Fruit fly (Drosophila melanogaster) whole organism, embryonic: ENCODE results near the gene Abl.

Experiments
- CG11560 ChIP-seq: fragments of 200-800 bp; sonication (Bioruptor generic); IDR thresholded peaks from 3 replicates; pipeline ENCODE4 v1.3.6; 2022; ENCODE audit warnings: missing biosample characterization, missing genetic modification characterization
- CG13775 ChIP-seq: fragments of 200-800 bp; sonication (Bioruptor generic); optimal IDR thresholded peaks from 3 replicates; lab custom pipeline; 2017; ENCODE audit warnings: missing biosample characterization, mild to moderate bottlenecking, missing genetic modification characterization
- CG14667 ChIP-seq: fragments of 200-800 bp; sonication (Bioruptor generic); IDR thresholded peaks from 2 replicates; pipeline ENCODE4 v1.3.6; 2022; ENCODE audit warnings: missing biosample characterization, missing genetic modification characterization
- CG14710 ChIP-seq: fragments of 200-800 bp; sonication (Bioruptor generic); optimal IDR thresholded peaks from 3 replicates; lab custom pipeline; 2019; ENCODE audit warnings: missing biosample characterization, mild to moderate bottlenecking, missing genetic modification characterization, moderate library complexity
- CG15269 ChIP-seq: fragments of 200-800 bp; sonication (Bioruptor generic); optimal IDR thresholded peaks from 2 replicates; lab custom pipeline; 2018; ENCODE audit warnings: missing biosample characterization, mild to moderate bottlenecking, missing genetic modification characterization, moderate library complexity
- CG1647 ChIP-seq: fragments of 200-800 bp; sonication (Bioruptor generic); optimal IDR thresholded peaks from 3 replicates; lab custom pipeline; 2016; ENCODE audit warnings: missing biosample characterization, missing genetic modification characterization
- CG16815 ChIP-seq: fragments of 200-800 bp; sonication (Bioruptor generic); optimal IDR thresholded peaks from 3 replicates; lab custom pipeline; 2017; ENCODE audit warnings: missing biosample characterization, mild to moderate bottlenecking, missing genetic modification characterization
- CG16863 ChIP-seq: fragments of 200-800 bp; sonication (Bioruptor generic); optimal IDR thresholded peaks from 3 replicates; lab custom pipeline; 2016; ENCODE audit warnings: missing biosample characterization, missing genetic modification characterization
- CG2202 ChIP-seq: fragments of 200-800 bp; sonication (Bioruptor generic); optimal IDR thresholded peaks from 2 replicates; lab custom pipeline; 2018; ENCODE audit warnings: missing biosample characterization, mild to moderate bottlenecking, missing genetic modification characterization
- CG3065 ChIP-seq: fragments of 200-800 bp; sonication (Bioruptor generic); optimal IDR thresholded peaks from 2 replicates; lab custom pipeline; 2016; ENCODE audit warnings: missing biosample characterization, missing genetic modification characterization
- CG33557 ChIP-seq: fragments of 200-800 bp; sonication (Bioruptor generic); optimal IDR thresholded peaks from 2 replicates; lab custom pipeline; 2019; ENCODE audit warnings: missing biosample characterization, mild to moderate bottlenecking, missing genetic modification characterization, moderate library complexity
- CG3726 ChIP-seq: fragments of 200-800 bp; sonication (Bioruptor generic); IDR thresholded peaks from 3 replicates; pipeline ENCODE4, ENCODE4 v1.3.6; 2022; ENCODE audit warnings: missing biosample characterization, missing genetic modification characterization
- CG4617 ChIP-seq: fragments of 200-800 bp; sonication (Bioruptor generic); optimal IDR thresholded peaks from 3 replicates; lab custom pipeline; 2016; ENCODE audit warnings: missing biosample characterization, missing genetic modification characterization, borderline replicate concordance
- CG6765 ChIP-seq: fragments of 200-800 bp; sonication (Bioruptor generic); optimal IDR thresholded peaks from 3 replicates; lab custom pipeline; 2017; ENCODE audit warnings: missing biosample characterization, mild to moderate bottlenecking, missing genetic modification characterization
- CG6791 ChIP-seq: fragments of 200-800 bp; sonication (Bioruptor generic); IDR thresholded peaks from 3 replicates; pipeline ENCODE4 v1.3.6; 2022; ENCODE audit warnings: missing biosample characterization, missing genetic modification characterization; ENCODE audit not compliant: partially characterized antibody
- CG7357 ChIP-seq: fragments of 200-800 bp; sonication (Bioruptor generic); IDR thresholded peaks from 3 replicates; pipeline ENCODE4 v1.3.6; 2022; ENCODE audit warnings: missing biosample characterization, missing genetic modification characterization
- CTCF ChIP-seq: fragments of 200-800 bp; sonication (Bioruptor generic); optimal IDR thresholded peaks from 2 replicates; lab custom pipeline; 2017; ENCODE audit warnings: missing biosample characterization, mild to moderate bottlenecking, missing genetic modification characterization, moderate library complexity
- CoRest ChIP-seq: fragments of 200-800 bp; sonication (Bioruptor generic); optimal IDR thresholded peaks from 3 replicates; lab custom pipeline; 2018; ENCODE audit warnings: missing biosample characterization, mild to moderate bottlenecking, missing genetic modification characterization, moderate library complexity
- CrebB ChIP-seq: fragments of 200-800 bp; sonication (Bioruptor generic); optimal IDR thresholded peaks from 3 replicates; lab custom pipeline; 2018; ENCODE audit warnings: missing biosample characterization, mild to moderate bottlenecking, missing genetic modification characterization
- D ChIP-seq, 2 experiments: fragments of 200-800 bp in 1 of 2; fragments of >200 bp in 1 of 2; sonication (Bioruptor generic) in 1 of 2; optimal IDR thresholded peaks; 2 replicates in 1 of 2; 3 replicates in 1 of 2; lab custom pipeline; 2017; ENCODE audit warnings: mild to moderate bottlenecking in 1 of 2, missing biosample characterization in 1 of 2, missing genetic modification characterization in 1 of 2, missing genetic modification reagents in 1 of 2
- D19A ChIP-seq: fragments of 200-800 bp; optimal IDR thresholded peaks from 3 replicates; lab custom pipeline; 2019; ENCODE audit warnings: missing biosample characterization, mild to moderate bottlenecking, missing genetic modification characterization, moderate library complexity
- Dip2 ChIP-seq: fragments of 200-800 bp; sonication (Bioruptor generic); IDR thresholded peaks from 2 replicates; pipeline ENCODE4 v1.3.6; 2022; ENCODE audit warnings: missing biosample characterization, missing genetic modification characterization
- Fer2 ChIP-seq: fragments of 200-800 bp; sonication (Bioruptor generic); optimal IDR thresholded peaks from 2 replicates; lab custom pipeline; 2018; ENCODE audit warnings: missing biosample characterization, mild to moderate bottlenecking, missing genetic modification characterization, moderate library complexity
- HLH4C ChIP-seq: fragments of 200-800 bp; sonication (Bioruptor generic); IDR thresholded peaks from 3 replicates; pipeline ENCODE4 v1.3.6; 2022; ENCODE audit warnings: missing biosample characterization, missing genetic modification characterization; ENCODE audit not compliant: partially characterized antibody
- HLHmδ ChIP-seq: fragments of 200-800 bp; sonication (Bioruptor generic); optimal IDR thresholded peaks from 2 replicates; lab custom pipeline; 2018; ENCODE audit warnings: missing biosample characterization, mild to moderate bottlenecking, missing genetic modification characterization, moderate library complexity
- HmgD ChIP-seq: fragments of 200-800 bp; sonication (Bioruptor generic); optimal IDR thresholded peaks from 3 replicates; lab custom pipeline; 2016; ENCODE audit warnings: missing biosample characterization, missing genetic modification characterization
- Jarid2 ChIP-seq: fragments of 200-800 bp; sonication (Bioruptor generic); optimal IDR thresholded peaks from 3 replicates; lab custom pipeline; 2017; ENCODE audit warnings: mild to moderate bottlenecking, missing biosample characterization, missing genetic modification reagents, missing genetic modification characterization
- Lhr ChIP-seq: fragments of 200-800 bp; sonication (Bioruptor generic); optimal IDR thresholded peaks from 3 replicates; lab custom pipeline; 2017; ENCODE audit warnings: mild to moderate bottlenecking, missing biosample characterization, missing genetic modification reagents, missing genetic modification characterization
- MBD-R2 ChIP-seq: fragments of 200-800 bp; sonication (Bioruptor generic); IDR thresholded peaks from 2 replicates; pipeline ENCODE4 v1.3.6; 2022; ENCODE audit warnings: missing biosample characterization, missing genetic modification characterization
- MTF-1 ChIP-seq: fragments of 200-800 bp; sonication (Bioruptor generic); optimal IDR thresholded peaks from 2 replicates; lab custom pipeline; 2018; ENCODE audit warnings: missing biosample characterization, mild to moderate bottlenecking, missing genetic modification characterization, borderline replicate concordance
- Mrtf ChIP-seq: fragments of 200-800 bp; sonication (Bioruptor generic); IDR thresholded peaks from 3 replicates; pipeline ENCODE4 v1.3.6; 2022; ENCODE audit warnings: missing biosample characterization, missing genetic modification characterization
- Nf-YA ChIP-seq: fragments of 200-800 bp; sonication (Bioruptor generic); IDR thresholded peaks from 2 replicates; pipeline ENCODE4 v1.3.6; 2022; ENCODE audit warnings: missing biosample characterization, missing genetic modification characterization
- Ssrp ChIP-seq: fragments of 200-800 bp; sonication (Bioruptor generic); optimal IDR thresholded peaks from 2 replicates; lab custom pipeline; 2018; ENCODE audit warnings: missing biosample characterization, mild to moderate bottlenecking, missing genetic modification characterization, moderate library complexity
- cad ChIP-seq: fragments of >200 bp; optimal IDR thresholded peaks from 2 replicates; lab custom pipeline; 2017; ENCODE audit warnings: missing biosample characterization, missing genetic modification characterization
- croc ChIP-seq: fragments of 200-800 bp; sonication (Bioruptor generic); conservative IDR thresholded peaks from 3 replicates; pipeline ENCODE4 v1.3.6; 2022; ENCODE audit warnings: missing biosample characterization, missing genetic modification characterization
- dimm ChIP-seq: fragments of 200-800 bp; sonication (Bioruptor generic); IDR thresholded peaks from 2 replicates; pipeline ENCODE4 v1.3.6; 2022; ENCODE audit warnings: missing biosample characterization, missing genetic modification characterization
- dmrt11E ChIP-seq: fragments of 200-800 bp; sonication (Bioruptor generic); optimal IDR thresholded peaks from 3 replicates; lab custom pipeline; 2018; ENCODE audit warnings: missing biosample characterization, mild to moderate bottlenecking, missing genetic modification characterization, moderate library complexity
- insv ChIP-seq, 2 experiments: fragments of 200-800 bp; sonication (Bioruptor generic); optimal IDR thresholded peaks; 3 replicates each; lab custom pipeline; 2016 to 2018; ENCODE audit warnings: missing biosample characterization in 2 of 2, missing genetic modification characterization in 2 of 2
- lab ChIP-seq: fragments of 200-800 bp; sonication (Bioruptor generic); optimal IDR thresholded peaks from 3 replicates; lab custom pipeline; 2017; ENCODE audit warnings: missing biosample characterization, missing genetic modification characterization, mild to moderate bottlenecking, moderate library complexity, missing genetic modification reagents
- prd ChIP-seq, 3 experiments: fragments of >200 bp in 2 of 3; fragments of 200-800 bp in 1 of 3; sonication (Bioruptor generic) in 1 of 3; optimal IDR thresholded peaks in 2 of 3; IDR thresholded peaks in 1 of 3; 2 replicates in 2 of 3; 3 replicates in 1 of 3; pipeline versions ENCODE4 v1.3.6 to Lab custom; 2017 to 2022; ENCODE audit warnings: missing biosample characterization in 1 of 3, missing genetic modification characterization in 1 of 3
- psq ChIP-seq: fragments of 200-800 bp; sonication (Bioruptor generic); optimal IDR thresholded peaks from 2 replicates; lab custom pipeline; 2017; ENCODE audit warnings: missing biosample characterization, missing genetic modification characterization
- seq ChIP-seq: fragments of 200-800 bp; sonication (Bioruptor generic); IDR thresholded peaks from 2 replicates; pipeline ENCODE4 v1.3.6; 2022; ENCODE audit warnings: missing biosample characterization, missing genetic modification characterization
- sna ChIP-seq: fragments of 200-800 bp; sonication (Bioruptor generic); IDR thresholded peaks from 2 replicates; pipeline ENCODE4 v1.3.6; 2022; ENCODE audit warnings: missing biosample characterization, missing genetic modification characterization; ENCODE audit not compliant: partially characterized antibody
- sqz ChIP-seq: fragments of 200-800 bp; sonication (Bioruptor generic); optimal IDR thresholded peaks from 3 replicates; lab custom pipeline; 2018; ENCODE audit warnings: missing biosample characterization, mild to moderate bottlenecking, missing genetic modification characterization
- stc ChIP-seq: fragments of 200-800 bp; sonication (Bioruptor generic); IDR thresholded peaks from 2 replicates; pipeline ENCODE4 v1.3.6; 2022; ENCODE audit warnings: missing biosample characterization, missing genetic modification characterization
- trh ChIP-seq: fragments of 200-800 bp; sonication (Bioruptor generic); optimal IDR thresholded peaks from 2 replicates; lab custom pipeline; 2016; ENCODE audit warnings: missing biosample characterization, missing genetic modification characterization
- ttk ChIP-seq: fragments of 200-800 bp; sonication (Bioruptor generic); IDR thresholded peaks from 2 replicates; pipeline ENCODE4 v2.1.2; 2022; ENCODE audit warnings: missing biosample characterization, missing genetic modification characterization
- unpg ChIP-seq: fragments of 200-800 bp; sonication (Bioruptor generic); optimal IDR thresholded peaks from 3 replicates; lab custom pipeline; 2018; ENCODE audit warnings: missing biosample characterization, mild to moderate bottlenecking, missing genetic modification characterization, moderate library complexity
- yki ChIP-seq: fragments of >200 bp; optimal IDR thresholded peaks from 3 replicates; lab custom pipeline; 2018
- zen ChIP-seq: fragments of 200-800 bp; sonication (Bioruptor generic); optimal IDR thresholded peaks from 3 replicates; lab custom pipeline; 2018; ENCODE audit warnings: missing biosample characterization, mild to moderate bottlenecking, missing genetic modification characterization, moderate library complexity

Abl gene

dm6 chr3L:16609120-16609519, 38.6 kb downstream of the Abl start, which contains the start of gene CG4098 (continued):
- TF ChIP-seq sqz (no peak), CG3065 (GFP tag; lab: Kevin White, UChicago) (no peak), CG3726 (GFP tag; lab: Robert Waterston, UW) (0 out of 3 replicates have a peak, but pooled peaks have one; percentile 65), Jarid2 (GFP tag; lab: Kevin White, UChicago) (no peak), stc (GFP tag; lab: Robert Waterston, UW) (peak; percentile 38; the same call in 1 of the 2 replicates), yki (lab: Kevin White, UChicago) (no peak), Lhr (GFP tag; lab: Kevin White, UChicago) (no peak), zen (tag; lab: Kevin White, UChicago) (no peak), Mrtf (GFP tag; lab: Robert Waterston, UW) (peak; percentile 58; the same call in 1 of the 3 replicates), seq (GFP tag; lab: Robert Waterston, UW) (no peak; the same call in 1 of the 2 replicates), CG2202 (tag; lab: Kevin White, UChicago) (no peak), HLH4C (GFP tag; lab: Robert Waterston, UW) (no peak), HLHmδ (no peak), CG6765 (GFP tag; lab: Kevin White, UChicago) (no peak), CTCF (GFP tag; lab: Kevin White, UChicago) (no peak), MBD-R2 (GFP tag; lab: Robert Waterston, UW) (peak; percentile 95), D19A (no peak), Fer2 (tag; lab: Kevin White, UChicago) (peak; percentile 9), MTF-1 (GFP tag; lab: Kevin White, UChicago) (peak; percentile 24), CG11560 (tag; lab: Robert Waterston, UW) (no peak), CG14710 (tag; lab: Kevin White, UChicago) (peak; percentile 5), trh (no peak), CG33557 (no peak), croc (GFP tag; lab: Robert Waterston, UW) (no peak), prd (optimal IDR thresholded peaks at IDR 0.05; lab: Kevin White, UChicago) (no peak), prd (GFP tag; IDR thresholded peaks at IDR 0.05; lab: Robert Waterston, UW) (peak; percentile 77), CG7357 (GFP tag; lab: Robert Waterston, UW) (peak; percentile 37; the same call in 1 of the 3 replicates), CoRest (peak; percentile 38), CG15269 (tag; lab: Kevin White, UChicago) (peak; percentile 58), CG13775 (GFP tag; lab: Kevin White, UChicago) (peak; percentile 41), Nf-YA (peak; percentile 48; the same call in 1 of the 2 replicates), ttk (GFP tag; lab: Robert Waterston, UW) (peak; percentile 52; the same call in 1 of the 2 replicates), insv (GFP tag; optimal IDR thresholded peaks at IDR 0.05; lab: Kevin White, UChicago) (no peak), Ssrp (tag; lab: Kevin White, UChicago) (peak; percentile 15), unpg (GFP tag; lab: Kevin White, UChicago) (peak; percentile 49), CG6791 (no peak), CG1647 (peak; percentile 44), Dip2 (GFP tag; lab: Robert Waterston, UW) (no peak), lab (GFP tag; lab: Kevin White, UChicago) (peak; percentile 67), CG16863 (GFP tag; lab: Kevin White, UChicago) (peak; percentile 35), HmgD (GFP tag; lab: Kevin White, UChicago) (peak; percentile 78), dimm (no peak), CG16815 (GFP tag; lab: Kevin White, UChicago) (no peak), D (optimal IDR thresholded peaks at IDR 0.05; lab: Kevin White, UChicago) (no peak), D (GFP tag; optimal IDR thresholded peaks at IDR 0.05; lab: Kevin White, UChicago) (no peak), psq (GFP tag; lab: Kevin White, UChicago) (no peak), CG14667 (GFP tag; lab: Robert Waterston, UW) (peak; percentile 71; the same call in 1 of the 2 replicates), dmrt11E (tag; lab: Kevin White, UChicago) (no peak), cad (GFP tag; lab: Kevin White, UChicago) (no peak), CG4617 (GFP tag; lab: Kevin White, UChicago) (peak; percentile 71), sna (no peak), CrebB (peak; percentile 2)
